Worm (Caenorhabditis elegans): ENCODE data around the gene glo-1.
A peak's percentile ranks its signal among the peaks of the same experiment; 100 is the strongest.

Gene glo-1

ce11 chrX:9894844-9895243 lies 12.8 kb upstream of the glo-1 start, which contains the start of gene F21G4.3:
TSS of gene F21G4.3 (plus strand) at chrX:9895144.
- TF ChIP-seq pax-3 (tag; optimal IDR thresholded peaks at IDR 0.05): no peak
- TF ChIP-seq nhr-90 (tag; optimal IDR thresholded peaks at IDR 0.05; ENCODE audit: poor library complexity): no peak
- no peak for TF ChIP-seq nhr-77 (tag; optimal IDR thresholded peaks at IDR 0.05)
- no peak for TF ChIP-seq efl-1 (optimal IDR thresholded peaks at IDR 0.05)
- no peak for TF ChIP-seq efl-1 (GFP tag; optimal IDR thresholded peaks at IDR 0.05 in 1 of 2)
- TF ChIP-seq aly-2 (tag; optimal IDR thresholded peaks at IDR 0.05): no peak
- no peak for TF ChIP-seq C16A3.4 (tag; optimal IDR thresholded peaks at IDR 0.05)
- no peak for TF ChIP-seq Y116A8C.19 (tag; optimal IDR thresholded peaks at IDR 0.05; ENCODE audit: borderline replicate concordance)
- TF ChIP-seq hpl-2 (GFP tag; optimal IDR thresholded peaks at IDR 0.05): no peak
- TF ChIP-seq jun-1 (tag; optimal IDR thresholded peaks at IDR 0.05): no peak
- TF ChIP-seq egl-27 (tag; optimal IDR thresholded peaks at IDR 0.05): no peak
- no peak for TF ChIP-seq ceh-82 (tag; optimal IDR thresholded peaks at IDR 0.05)
- no peak for TF ChIP-seq egl-13 (tag; optimal IDR thresholded peaks at IDR 0.05)
- TF ChIP-seq lin-14 (GFP tag; optimal IDR thresholded peaks at IDR 0.05): no peak

ce11 chrX:9893069-9893468 lies 11.1 kb upstream of the glo-1 start:
- TF ChIP-seq isw-1 (GFP tag; IDR thresholded peaks at IDR 0.05) (no peak), nhr-85 (tag) (peak; percentile 73), lin-14 (GFP tag; optimal IDR thresholded peaks at IDR 0.05) (peak; percentile 59), blmp-1 (tag; optimal IDR thresholded peaks at IDR 0.05) (peak; percentile 87), hpl-2 (GFP tag; optimal IDR thresholded peaks at IDR 0.05) (no peak), egl-13 (tag; optimal IDR thresholded peaks at IDR 0.05) (no peak), unc-62 (GFP tag; optimal IDR thresholded peaks at IDR 0.05) (no peak), efl-3 (GFP tag; optimal IDR thresholded peaks at IDR 0.05) (no peak)

DNA sequence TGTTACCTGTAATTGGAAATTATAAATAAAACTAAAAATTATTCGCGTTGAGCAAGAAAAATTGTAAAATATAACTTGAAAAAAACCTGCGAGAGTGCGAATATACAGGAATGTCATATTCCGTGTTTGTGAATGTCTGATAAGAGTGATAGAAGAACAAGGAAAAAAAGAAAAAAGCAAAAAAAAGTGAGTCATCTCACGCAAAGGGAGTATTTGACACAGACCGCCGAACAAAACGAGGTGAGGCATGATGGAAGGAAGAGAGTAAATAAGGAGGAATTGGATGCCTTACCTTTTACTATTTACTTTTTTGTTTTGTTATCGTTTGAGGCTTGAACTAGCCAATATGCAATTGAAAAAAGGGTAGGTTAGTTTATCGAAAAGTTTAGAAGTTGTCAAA lies 10.3 kb upstream of the glo-1 start, which contains the start of gene F21G4.1:
TSS of gene F21G4.1 (minus strand) at position 6 of the 400 bp plus-strand sequence.
- TF ChIP-seq elt-2 (tag; optimal IDR thresholded peaks at IDR 0.05): peak; percentile 13
- TF ChIP-seq isw-1 (GFP tag; IDR thresholded peaks at IDR 0.05): no peak
- TF ChIP-seq lin-14 (GFP tag; optimal IDR thresholded peaks at IDR 0.05): peak; percentile 13
- TF ChIP-seq nhr-20 (tag; optimal IDR thresholded peaks at IDR 0.05): no peak

DNA sequence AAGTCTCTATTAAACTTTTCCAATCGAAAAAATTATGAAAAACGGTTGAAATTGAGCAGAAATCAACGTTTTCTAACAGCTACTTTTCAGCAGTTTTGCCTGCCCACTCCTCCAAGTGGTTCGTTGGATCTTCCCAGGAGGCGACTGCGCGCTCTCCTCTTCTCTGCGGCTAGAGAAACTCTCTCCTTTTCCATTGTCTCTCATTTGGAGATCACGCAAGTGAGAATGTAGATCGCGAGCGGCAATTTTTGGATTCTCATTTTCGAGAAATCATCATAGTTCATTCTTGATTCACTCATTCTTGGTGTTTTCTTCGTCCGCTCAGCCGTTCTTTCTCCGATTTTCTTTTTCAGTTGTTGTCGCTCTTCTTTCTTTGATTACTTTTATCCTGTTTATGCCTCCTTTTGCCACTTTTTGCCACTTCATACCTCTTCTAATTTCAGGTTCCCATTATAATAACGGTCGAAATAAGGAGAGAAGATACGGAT lies 1.9 kb upstream of the glo-1 start, which contains the start of gene mrp-4:
TSS of gene mrp-4 (plus strand) at position 438 of the 488 bp plus-strand sequence.
- no peak for TF ChIP-seq ama-1 (optimal IDR thresholded peaks at IDR 0.05)
- no peak for TF ChIP-seq lin-13 (GFP tag; optimal IDR thresholded peaks at IDR 0.05)
- no peak for TF ChIP-seq unc-86 (tag; optimal IDR thresholded peaks at IDR 0.05)
- TF ChIP-seq ets-5 (GFP tag; IDR thresholded peaks at IDR 0.05): no peak
- no peak for TF ChIP-seq nhr-84 (tag; optimal IDR thresholded peaks at IDR 0.05)
- TF ChIP-seq sox-4 (tag; optimal IDR thresholded peaks at IDR 0.05): no peak
- TF ChIP-seq fkh-4 (tag; optimal IDR thresholded peaks at IDR 0.05; ENCODE audit: borderline replicate concordance): no peak
- TF ChIP-seq Y116A8C.19 (tag; optimal IDR thresholded peaks at IDR 0.05; ENCODE audit: borderline replicate concordance): no peak
- no peak for TF ChIP-seq fkh-10 (GFP tag; optimal IDR thresholded peaks at IDR 0.05)
- no peak for TF ChIP-seq nhr-237 (tag; optimal IDR thresholded peaks at IDR 0.05)
- no peak for TF ChIP-seq unc-30 (tag; optimal IDR thresholded peaks at IDR 0.05)
- no peak for TF ChIP-seq mab-9 (GFP tag; IDR thresholded peaks at IDR 0.05)
- no peak for TF ChIP-seq hlh-17 (GFP tag; optimal IDR thresholded peaks at IDR 0.05; ENCODE audit: borderline replicate concordance)
- TF ChIP-seq lin-15B (tag; optimal IDR thresholded peaks at IDR 0.05): no peak
- TF ChIP-seq nhr-28 (tag; optimal IDR thresholded peaks at IDR 0.05): no peak
- no peak for TF ChIP-seq ceh-90 (tag; optimal IDR thresholded peaks at IDR 0.05)
- TF ChIP-seq nhr-47 (tag; optimal IDR thresholded peaks at IDR 0.05): no peak
- TF ChIP-seq blmp-1 (tag; optimal IDR thresholded peaks at IDR 0.05): no peak
- no peak for TF ChIP-seq nhr-85 (tag)
- TF ChIP-seq F16B12.6 (tag; optimal IDR thresholded peaks at IDR 0.05): no peak
